Fruit fly (Drosophila melanogaster) whole organism, embryonic: ENCODE measurements around the gene Atf3.

Experiments used
- Ada2b ChIP-seq: fragments of 200-800 bp; sonication (Bioruptor generic); IDR thresholded peaks from 2 replicates; pipeline ENCODE4 v1.3.6; 2022; ENCODE audit warnings: missing biosample characterization, missing genetic modification characterization
- Adf1 ChIP-seq: fragments of 200-800 bp; sonication (Bioruptor generic); IDR thresholded peaks from 2 replicates; pipeline ENCODE4 v1.3.6; 2022; ENCODE audit warnings: missing biosample characterization, missing genetic modification characterization
- Bgb ChIP-seq: fragments of 200-800 bp; sonication (Bioruptor generic); IDR thresholded peaks from 2 replicates; pipeline ENCODE4 v1.3.6; 2022; ENCODE audit warnings: missing biosample characterization, missing genetic modification characterization; ENCODE audit not compliant: partially characterized antibody
- CG10267 ChIP-seq: fragments of 200-800 bp; sonication (Bioruptor generic); optimal IDR thresholded peaks from 2 replicates; lab custom pipeline; 2018; ENCODE audit warnings: missing biosample characterization, mild to moderate bottlenecking, missing genetic modification characterization, moderate library complexity
- CG11723 ChIP-seq: fragments of 200-800 bp; sonication (Bioruptor generic); optimal IDR thresholded peaks from 2 replicates; lab custom pipeline; 2017; ENCODE audit warnings: missing biosample characterization, mild to moderate bottlenecking, missing genetic modification characterization
- CG12236 ChIP-seq: fragments of 200-800 bp; sonication (Bioruptor generic); optimal IDR thresholded peaks from 2 replicates; lab custom pipeline; 2016; ENCODE audit warnings: missing biosample characterization, missing genetic modification characterization
- CG12769 ChIP-seq: fragments of 200-800 bp; sonication (Bioruptor generic); optimal IDR thresholded peaks from 2 replicates; lab custom pipeline; 2019; ENCODE audit warnings: missing biosample characterization, mild to moderate bottlenecking, missing genetic modification characterization, moderate library complexity
- CG13424 ChIP-seq: fragments of 200-800 bp; sonication (Bioruptor generic); optimal IDR thresholded peaks from 2 replicates; lab custom pipeline; 2019; ENCODE audit warnings: missing biosample characterization, mild to moderate bottlenecking, missing genetic modification characterization, moderate library complexity
- CG13624 ChIP-seq: fragments of 200-800 bp; sonication (Bioruptor generic); optimal IDR thresholded peaks from 2 replicates; lab custom pipeline; 2016; ENCODE audit warnings: missing biosample characterization, missing genetic modification characterization
- CG14050 ChIP-seq: fragments of 200-800 bp; sonication (Bioruptor generic); IDR thresholded peaks from 3 replicates; pipeline ENCODE4 v1.3.6; 2022; ENCODE audit warnings: missing biosample characterization, missing genetic modification characterization
- CG17385 ChIP-seq: fragments of 200-800 bp; sonication (Bioruptor generic); optimal IDR thresholded peaks from 3 replicates; lab custom pipeline; 2018; ENCODE audit warnings: missing biosample characterization, mild to moderate bottlenecking, missing genetic modification characterization
- CG18619 ChIP-seq: fragments of 200-800 bp; sonication (Bioruptor generic); optimal IDR thresholded peaks from 3 replicates; lab custom pipeline; 2017; ENCODE audit warnings: missing biosample characterization, mild to moderate bottlenecking, missing genetic modification characterization
- CG18764 ChIP-seq: fragments of 200-800 bp; sonication (Bioruptor generic); optimal IDR thresholded peaks from 3 replicates; lab custom pipeline; 2016; ENCODE audit warnings: missing biosample characterization, missing genetic modification characterization
- CG2678 ChIP-seq: fragments of 200-800 bp; sonication (Bioruptor generic); optimal IDR thresholded peaks from 3 replicates; lab custom pipeline; 2019; ENCODE audit warnings: missing biosample characterization, mild to moderate bottlenecking, missing genetic modification characterization, moderate library complexity
- CG30403 ChIP-seq: fragments of 200-800 bp; sonication (Bioruptor generic); optimal IDR thresholded peaks from 3 replicates; lab custom pipeline; 2016; ENCODE audit warnings: missing biosample characterization, missing genetic modification characterization
- CG31388 ChIP-seq: fragments of 200-800 bp; sonication (Bioruptor generic); optimal IDR thresholded peaks from 2 replicates; lab custom pipeline; 2016; ENCODE audit warnings: missing biosample characterization, missing genetic modification characterization
- CG3281 ChIP-seq: fragments of 200-800 bp; sonication (Bioruptor generic); optimal IDR thresholded peaks from 3 replicates; lab custom pipeline; 2017; ENCODE audit warnings: missing biosample characterization, mild to moderate bottlenecking, missing genetic modification characterization
- CG4617 ChIP-seq: fragments of 200-800 bp; sonication (Bioruptor generic); optimal IDR thresholded peaks from 3 replicates; lab custom pipeline; 2016; ENCODE audit warnings: missing biosample characterization, missing genetic modification characterization, borderline replicate concordance
- CG6254 ChIP-seq: fragments of 200-800 bp; sonication (Bioruptor generic); optimal IDR thresholded peaks from 3 replicates; lab custom pipeline; 2017; ENCODE audit warnings: mild to moderate bottlenecking, missing biosample characterization, missing genetic modification reagents, missing genetic modification characterization
- CG6854 ChIP-seq: fragments of 200-800 bp; sonication (Bioruptor generic); optimal IDR thresholded peaks from 3 replicates; lab custom pipeline; 2017; ENCODE audit warnings: missing biosample characterization, mild to moderate bottlenecking, missing genetic modification characterization
- CG8281 ChIP-seq: fragments of 200-800 bp; sonication (Bioruptor generic); optimal IDR thresholded peaks from 2 replicates; lab custom pipeline; 2018; ENCODE audit warnings: missing biosample characterization, mild to moderate bottlenecking, missing genetic modification characterization, moderate library complexity
- CG8290 ChIP-seq, 3 experiments: fragments of 200-800 bp; sonication (Bioruptor generic); optimal IDR thresholded peaks; 2 replicates each; lab custom pipeline; 2016 to 2019; ENCODE audit warnings: missing biosample characterization in 3 of 3, missing genetic modification characterization in 3 of 3, mild to moderate bottlenecking in 2 of 3, moderate library complexity in 1 of 3
- CG9215 ChIP-seq: fragments of 200-800 bp; sonication (Bioruptor generic); IDR thresholded peaks from 2 replicates; pipeline ENCODE4 v1.3.6; 2022; ENCODE audit warnings: missing biosample characterization, missing genetic modification characterization
- CG9437 ChIP-seq: fragments of 200-800 bp; sonication (Bioruptor generic); optimal IDR thresholded peaks from 2 replicates; lab custom pipeline; 2018; ENCODE audit warnings: missing biosample characterization, mild to moderate bottlenecking, missing genetic modification characterization
- CG9727 ChIP-seq: fragments of 200-800 bp; sonication (Bioruptor generic); optimal IDR thresholded peaks from 3 replicates; lab custom pipeline; 2017; ENCODE audit warnings: missing biosample characterization, mild to moderate bottlenecking, missing genetic modification characterization
- CHES-1-like ChIP-seq: fragments of 200-800 bp; sonication (Bioruptor generic); optimal IDR thresholded peaks from 2 replicates; lab custom pipeline; 2016; ENCODE audit warnings: missing biosample characterization, missing genetic modification characterization
- Dll ChIP-seq: fragments of 200-800 bp; sonication (Bioruptor generic); IDR thresholded peaks from 4 replicates; pipeline ENCODE4 v1.3.6; 2022; ENCODE audit warnings: missing biosample characterization, missing genetic modification characterization; ENCODE audit not compliant: partially characterized antibody
- HmgZ ChIP-seq: fragments of 200-800 bp; sonication (Bioruptor generic); optimal IDR thresholded peaks from 2 replicates; lab custom pipeline; 2018; ENCODE audit warnings: missing biosample characterization, mild to moderate bottlenecking, missing genetic modification characterization
- Kr ChIP-seq: fragments of 200-800 bp; sonication (Bioruptor generic); optimal IDR thresholded peaks from 2 replicates; lab custom pipeline; 2017; ENCODE audit warnings: missing biosample characterization, mild to moderate bottlenecking, missing genetic modification characterization
- NC2α ChIP-seq: fragments of 200-800 bp; sonication (Bioruptor generic); optimal IDR thresholded peaks from 2 replicates; lab custom pipeline; 2016; ENCODE audit warnings: missing biosample characterization, missing genetic modification characterization
- Poxn ChIP-seq: fragments of 200-800 bp; sonication (Bioruptor generic); IDR thresholded peaks from 2 replicates; pipeline ENCODE4 v1.3.6; 2022; ENCODE audit warnings: missing biosample characterization, missing genetic modification characterization
- Vsx1 ChIP-seq: fragments of 200-800 bp; sonication (Bioruptor generic); optimal IDR thresholded peaks from 2 replicates; lab custom pipeline; 2017; ENCODE audit warnings: missing biosample characterization, mild to moderate bottlenecking, missing genetic modification characterization, missing genetic modification reagents
- Xbp1 ChIP-seq: fragments of 200-800 bp; sonication (Bioruptor generic); optimal IDR thresholded peaks from 3 replicates; lab custom pipeline; 2016; ENCODE audit warnings: missing biosample characterization, mild to moderate bottlenecking, missing genetic modification characterization
- abd-A ChIP-seq: fragments of 200-800 bp; sonication (Bioruptor generic); optimal IDR thresholded peaks from 3 replicates; lab custom pipeline; 2019; ENCODE audit warnings: missing biosample characterization, mild to moderate bottlenecking, missing genetic modification characterization, moderate library complexity
- cad ChIP-seq: fragments of >200 bp; optimal IDR thresholded peaks from 2 replicates; lab custom pipeline; 2017; ENCODE audit warnings: missing biosample characterization, missing genetic modification characterization
- caup ChIP-seq: fragments of 200-800 bp; sonication (Bioruptor generic); optimal IDR thresholded peaks from 3 replicates; lab custom pipeline; 2017; ENCODE audit warnings: missing biosample characterization, mild to moderate bottlenecking, missing genetic modification characterization, moderate library complexity; ENCODE audit not compliant: severe bottlenecking
- cwo ChIP-seq: fragments of 200-800 bp; sonication (Bioruptor generic); optimal IDR thresholded peaks from 3 replicates; lab custom pipeline; 2017; ENCODE audit warnings: missing biosample characterization, missing genetic modification characterization, mild to moderate bottlenecking, moderate library complexity, missing genetic modification reagents
- danr ChIP-seq: fragments of 200-800 bp; sonication (Bioruptor generic); IDR thresholded peaks from 2 replicates; pipeline ENCODE4 v1.3.6; 2022; ENCODE audit warnings: missing biosample characterization, missing genetic modification characterization
- fd102C ChIP-seq: fragments of 200-800 bp; sonication (Bioruptor generic); optimal IDR thresholded peaks from 2 replicates; lab custom pipeline; 2018; ENCODE audit warnings: missing biosample characterization, mild to moderate bottlenecking, missing genetic modification characterization, moderate library complexity
- fd3F ChIP-seq: fragments of 200-800 bp; sonication (Bioruptor generic); optimal IDR thresholded peaks from 2 replicates; lab custom pipeline; 2018; ENCODE audit warnings: missing biosample characterization, mild to moderate bottlenecking, missing genetic modification characterization, moderate library complexity
- gfzf ChIP-seq: fragments of 200-800 bp; sonication (Bioruptor generic); optimal IDR thresholded peaks from 2 replicates; lab custom pipeline; 2016; ENCODE audit warnings: missing biosample characterization, mild to moderate bottlenecking, missing genetic modification characterization, moderate library complexity
- grn ChIP-seq: fragments of 200-800 bp; sonication (Bioruptor generic); optimal IDR thresholded peaks from 3 replicates; lab custom pipeline; 2017; ENCODE audit warnings: missing biosample characterization, missing genetic modification characterization
- hbn ChIP-seq: fragments of 200-800 bp; sonication (Bioruptor generic); IDR thresholded peaks from 2 replicates; pipeline ENCODE4 v1.3.6; 2022; ENCODE audit warnings: missing biosample characterization, missing genetic modification characterization; ENCODE audit not compliant: partially characterized antibody
- hth ChIP-seq: fragments of >200 bp; optimal IDR thresholded peaks from 2 replicates; lab custom pipeline; 2017; ENCODE audit warnings: inconsistent platforms
- oc ChIP-seq: fragments of 200-800 bp; sonication (Bioruptor generic); optimal IDR thresholded peaks from 2 replicates; lab custom pipeline; 2018; ENCODE audit warnings: missing biosample characterization, mild to moderate bottlenecking, missing genetic modification characterization, moderate library complexity
- pita ChIP-seq: fragments of 200-800 bp; sonication (Bioruptor generic); optimal IDR thresholded peaks from 2 replicates; lab custom pipeline; 2017; ENCODE audit warnings: missing biosample characterization, mild to moderate bottlenecking, missing genetic modification characterization
- slbo ChIP-seq: fragments of 200-800 bp; sonication (Bioruptor generic); IDR thresholded peaks from 2 replicates; pipeline ENCODE4 v1.3.6; 2022; ENCODE audit warnings: missing biosample characterization, missing genetic modification characterization
- tx ChIP-seq: fragments of 200-800 bp; sonication (Bioruptor generic); optimal IDR thresholded peaks from 2 replicates; lab custom pipeline; 2016; ENCODE audit warnings: missing biosample characterization, missing genetic modification characterization

Atf3 gene

DNA sequence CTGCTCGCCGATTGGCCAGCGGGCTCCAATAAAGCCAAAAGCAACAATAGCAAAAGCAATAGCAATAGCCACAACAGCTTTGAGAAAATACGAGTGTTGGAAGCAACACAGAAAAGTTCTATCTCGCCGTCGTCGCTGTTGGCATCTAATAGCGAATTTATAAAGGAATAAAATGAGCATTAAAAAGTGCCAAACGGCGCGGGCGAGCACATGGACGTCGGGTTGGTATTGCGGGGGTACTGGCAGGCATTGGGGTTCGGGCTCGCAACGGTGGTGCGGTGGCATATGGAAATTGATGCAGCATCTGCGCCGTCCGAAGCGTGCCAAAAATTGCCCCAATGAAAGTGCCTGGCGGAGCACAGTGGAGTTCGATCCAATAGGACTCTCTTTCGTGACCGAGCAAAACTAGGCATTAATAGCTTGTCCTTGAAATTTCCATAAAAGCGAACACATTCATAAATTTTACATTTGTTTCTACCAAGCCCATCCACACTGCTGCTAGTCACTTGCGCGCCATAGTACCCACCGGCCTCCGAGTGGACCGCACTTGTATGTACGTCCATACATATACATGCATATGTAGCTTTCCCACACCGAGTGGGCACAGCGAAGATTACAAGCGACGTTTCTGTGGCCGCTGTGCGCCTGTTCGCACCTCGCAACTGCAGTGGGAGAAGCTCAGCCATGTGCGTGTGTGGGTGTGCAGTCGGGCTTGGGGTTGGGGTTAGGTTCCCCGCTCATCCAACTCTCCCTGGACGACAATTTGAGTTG lies 1.9 kb upstream of the Atf3 start (continued):
- TF ChIP-seq oc (tag; lab: Kevin White, UChicago) = peak; percentile 90
- peak; percentile 85 for TF ChIP-seq tx (GFP tag; lab: Kevin White, UChicago)
- peak; percentile 92 for TF ChIP-seq CG18619
- TF ChIP-seq hbn (GFP tag; lab: Robert Waterston, UW) = no peak
- no peak for TF ChIP-seq Bgb
- peak; percentile 62 for TF ChIP-seq grn (GFP tag; lab: Kevin White, UChicago)
- peak; percentile 93 for TF ChIP-seq CG14050
- TF ChIP-seq hth (lab: Kevin White, UChicago) = no peak
- TF ChIP-seq Adf1 (GFP tag; lab: Robert Waterston, UW) = peak; percentile 63
- no peak for TF ChIP-seq fd102C (GFP tag; lab: Kevin White, UChicago)
- peak; percentile 76 for TF ChIP-seq CG9437 (GFP tag; lab: Kevin White, UChicago)
- peak; percentile 86 for TF ChIP-seq fd3F
- peak; percentile 97 for TF ChIP-seq CG12769 (tag; lab: Kevin White, UChicago)
- TF ChIP-seq Dll = no peak
- TF ChIP-seq Vsx1 (GFP tag; lab: Kevin White, UChicago) = peak; percentile 87
- TF ChIP-seq CG9215 (GFP tag; lab: Robert Waterston, UW) = peak; percentile 87
- TF ChIP-seq CG2678 (tag; lab: Kevin White, UChicago) = peak; percentile 93
- peak; percentile 81 for TF ChIP-seq CG11723
- TF ChIP-seq Kr (GFP tag; lab: Kevin White, UChicago) = no peak
- TF ChIP-seq CG3281 (GFP tag; lab: Kevin White, UChicago) = peak; percentile 93
- TF ChIP-seq cad (GFP tag; lab: Kevin White, UChicago) = no peak
- TF ChIP-seq HmgZ (tag; lab: Kevin White, UChicago) = peak; percentile 87
- peak; percentile 91 for TF ChIP-seq danr (GFP tag; lab: Robert Waterston, UW)
- TF ChIP-seq Xbp1 (GFP tag; lab: Kevin White, UChicago) = peak; percentile 90
- peak; percentile 91 for TF ChIP-seq CHES-1-like (GFP tag; lab: Kevin White, UChicago)
- TF ChIP-seq CG4617 (GFP tag; lab: Kevin White, UChicago) = peak; percentile 77
- peak; percentile 86 for TF ChIP-seq CG13424 (tag; lab: Kevin White, UChicago)
- peak; percentile 77 for TF ChIP-seq CG12236 (GFP tag; lab: Kevin White, UChicago)
- TF ChIP-seq Ada2b (GFP tag; lab: Robert Waterston, UW) = peak; percentile 95
- peak; percentile 89 for TF ChIP-seq CG6854
- no peak for TF ChIP-seq gfzf (GFP tag; lab: Kevin White, UChicago)
- peak; percentile 66 for TF ChIP-seq CG8290 (GFP tag; optimal IDR thresholded peaks at IDR 0.05; lab: Kevin White, UChicago)
- TF ChIP-seq CG8290 (tag; optimal IDR thresholded peaks at IDR 0.05; lab: Kevin White, UChicago) = peak in 1 of 2 experiments; percentile 98
- peak; percentile 67 for TF ChIP-seq NC2α
- TF ChIP-seq CG31388 (GFP tag; lab: Kevin White, UChicago) = peak; percentile 68
- peak; percentile 92 for TF ChIP-seq cwo (GFP tag; lab: Kevin White, UChicago)
- peak; percentile 89 for TF ChIP-seq CG30403 (GFP tag; lab: Kevin White, UChicago)
- peak; percentile 69 for TF ChIP-seq CG10267
- TF ChIP-seq slbo (GFP tag; lab: Robert Waterston, UW) = peak; percentile 95
- peak; percentile 78 for TF ChIP-seq CG18764 (GFP tag; lab: Kevin White, UChicago)
- TF ChIP-seq abd-A (tag; lab: Kevin White, UChicago) = peak; percentile 94
- TF ChIP-seq CG6254 (GFP tag; lab: Kevin White, UChicago) = peak; percentile 75
- TF ChIP-seq Poxn (GFP tag; lab: Robert Waterston, UW) = peak; percentile 77
- peak; percentile 94 for TF ChIP-seq caup
- peak; percentile 90 for TF ChIP-seq CG9727 (GFP tag; lab: Kevin White, UChicago)
- peak; percentile 86 for TF ChIP-seq CG17385 (GFP tag; lab: Kevin White, UChicago)
- TF ChIP-seq CG13624 (GFP tag; lab: Kevin White, UChicago) = peak; percentile 94
- TF ChIP-seq CG8281 (tag; lab: Kevin White, UChicago) = peak; percentile 70
- TF ChIP-seq pita (GFP tag; lab: Kevin White, UChicago) = no peak
